Worm (Caenorhabditis elegans): ENCODE measurements around the gene C18A11.3.
A peak's percentile ranks its signal among the peaks of the same experiment; 100 is the strongest.

Gene C18A11.3

ce11 chrX:8083330-8083729 lies 22.4 kb downstream of the C18A11.3 start:
- no peak for TF ChIP-seq dao-5 (tag; optimal IDR thresholded peaks at IDR 0.05)
- no peak for TF ChIP-seq W03F9.2 (tag; optimal IDR thresholded peaks at IDR 0.05)
- TF ChIP-seq him-1 (tag; optimal IDR thresholded peaks at IDR 0.05) = no peak

- TF ChIP-seq him-1 (tag; optimal IDR thresholded peaks at IDR 0.05) = no peak
- no peak for TF ChIP-seq dao-5 (tag; optimal IDR thresholded peaks at IDR 0.05)
- TF ChIP-seq W03F9.2 (tag; optimal IDR thresholded peaks at IDR 0.05) = no peak
Measured at ce11 chrX:8083919-8084318, 23.0 kb downstream of the C18A11.3 start, which contains the start of gene K07E3.4. Gene K07E3.4 (minus strand): TSS chrX:8084018.

- no peak for TF ChIP-seq W03F9.2 (tag; optimal IDR thresholded peaks at IDR 0.05)
- no peak for TF ChIP-seq dao-5 (tag; optimal IDR thresholded peaks at IDR 0.05)
- TF ChIP-seq him-1 (tag; optimal IDR thresholded peaks at IDR 0.05) = no peak
Measured at ce11 chrX:8084669-8085068, 23.7 kb downstream of the C18A11.3 start.

- TF ChIP-seq W03F9.2 (tag; optimal IDR thresholded peaks at IDR 0.05) (no peak), dao-5 (tag; optimal IDR thresholded peaks at IDR 0.05) (no peak), him-1 (tag; optimal IDR thresholded peaks at IDR 0.05) (no peak)
Measured at ce11 chrX:8086450-8086724, 25.5 kb downstream of the C18A11.3 start, which contains the start of gene dao-3. Gene dao-3 (minus strand): TSS chrX:8086550.

ce11 chrX:8086725-8087641 lies 26.1 kb downstream of the C18A11.3 start:
- TF ChIP-seq dao-5 (tag; optimal IDR thresholded peaks at IDR 0.05) (no peak), W03F9.2 (tag; optimal IDR thresholded peaks at IDR 0.05) (no peak), him-1 (tag; optimal IDR thresholded peaks at IDR 0.05) (no peak)

ce11 chrX:8088474-8088873 lies 27.6 kb downstream of the C18A11.3 start, which contains the start of gene vem-1:
Gene vem-1 (minus strand): TSS chrX:8088574.
- TF ChIP-seq him-1 (tag; optimal IDR thresholded peaks at IDR 0.05) (no peak), W03F9.2 (tag; optimal IDR thresholded peaks at IDR 0.05) (no peak), dao-5 (tag; optimal IDR thresholded peaks at IDR 0.05) (no peak)

- no peak for TF ChIP-seq W03F9.2 (tag; optimal IDR thresholded peaks at IDR 0.05)
- no peak for TF ChIP-seq dao-5 (tag; optimal IDR thresholded peaks at IDR 0.05)
- no peak for TF ChIP-seq him-1 (tag; optimal IDR thresholded peaks at IDR 0.05)
Measured at ce11 chrX:8089266-8089909, 28.5 kb downstream of the C18A11.3 start.

- TF ChIP-seq him-1 (tag; optimal IDR thresholded peaks at IDR 0.05) (no peak), dao-5 (tag; optimal IDR thresholded peaks at IDR 0.05) (no peak), W03F9.2 (tag; optimal IDR thresholded peaks at IDR 0.05) (no peak)
Measured at ce11 chrX:8089916-8090315, 29.0 kb downstream of the C18A11.3 start.

- TF ChIP-seq dao-5 (tag; optimal IDR thresholded peaks at IDR 0.05) (no peak), W03F9.2 (tag; optimal IDR thresholded peaks at IDR 0.05) (no peak), him-1 (tag; optimal IDR thresholded peaks at IDR 0.05) (no peak)
Measured at ce11 chrX:8098813-8099360, 38.0 kb downstream of the C18A11.3 start, which contains the start of gene catp-5. Gene catp-5 (minus strand): TSS chrX:8098863.

ce11 chrX:8103899-8104298 lies 43.0 kb downstream of the C18A11.3 start, which contains the start of gene K07E3.2:
Gene K07E3.2 (plus strand): TSS chrX:8104298.
- TF ChIP-seq him-1 (tag; optimal IDR thresholded peaks at IDR 0.05) (no peak), W03F9.2 (tag; optimal IDR thresholded peaks at IDR 0.05) (no peak), dao-5 (tag; optimal IDR thresholded peaks at IDR 0.05) (no peak)

ce11 chrX:8107921-8108320 lies 47.0 kb downstream of the C18A11.3 start, which contains the start of gene K07E3.9:
Gene K07E3.9 (plus strand): TSS chrX:8108221.
- TF ChIP-seq dao-5 (tag; optimal IDR thresholded peaks at IDR 0.05) (no peak), W03F9.2 (tag; optimal IDR thresholded peaks at IDR 0.05) (no peak), him-1 (tag; optimal IDR thresholded peaks at IDR 0.05) (no peak)

- TF ChIP-seq him-1 (tag; optimal IDR thresholded peaks at IDR 0.05) (no peak), W03F9.2 (tag; optimal IDR thresholded peaks at IDR 0.05) (peak; percentile 24)
Measured at ce11 chrX:8109531-8109930, 48.6 kb downstream of the C18A11.3 start.

ce11 chrX:8110193-8110592 lies 49.3 kb downstream of the C18A11.3 start, which contains the start of gene K07E3.1:
Gene K07E3.1 (plus strand): TSS chrX:8110439.
- TF ChIP-seq W03F9.2 (tag; optimal IDR thresholded peaks at IDR 0.05) = no peak
- TF ChIP-seq dao-5 (tag; optimal IDR thresholded peaks at IDR 0.05) = no peak
